Fruit fly (Drosophila melanogaster): ENCODE results near the gene nan.

DNA sequence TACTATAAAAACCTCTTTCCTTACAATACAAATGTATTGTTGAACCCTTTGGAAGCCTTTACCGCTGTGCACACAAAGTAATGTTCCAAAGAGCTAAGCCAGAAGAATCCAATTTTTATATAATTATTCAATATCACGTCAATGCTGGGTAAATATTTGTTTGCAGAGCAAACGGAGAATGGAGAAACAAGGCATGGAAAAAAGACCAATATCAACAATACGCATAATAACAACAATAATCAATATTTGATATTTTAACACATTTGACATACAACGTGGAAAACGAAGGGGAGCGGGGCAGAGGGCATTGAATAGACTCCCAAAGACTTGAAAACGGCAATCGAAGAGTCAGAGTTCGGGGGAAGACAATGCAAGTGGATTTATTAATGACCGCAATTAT, 15.3 kb downstream of the nan start:
- TF ChIP-seq CG34367 (tag; optimal IDR thresholded peaks at IDR 0.05) (no peak), CG10348 (GFP tag; IDR thresholded peaks at IDR 0.05) (no peak), EcR (GFP tag; optimal IDR thresholded peaks at IDR 0.05) (no peak), Pif1A (GFP tag; optimal IDR thresholded peaks at IDR 0.05) (no peak), Pif1B (GFP tag; optimal IDR thresholded peaks at IDR 0.05) (no peak), CG4496 (GFP tag; IDR thresholded peaks at IDR 0.05) (no peak), CG8301 (tag; optimal IDR thresholded peaks at IDR 0.05) (no peak), CG17806 (tag; optimal IDR thresholded peaks at IDR 0.05) (no peak), CG9948 (tag; optimal IDR thresholded peaks at IDR 0.05) (no peak)
